Fruit fly (Drosophila melanogaster) whole organism, embryonic: ENCODE results near the gene VhaAC45RP.

Experiments
- BEAF-32 ChIP-seq: fragments of 200-800 bp; sonication (Bioruptor generic); optimal IDR thresholded peaks from 3 replicates; lab custom pipeline; 2017; ENCODE audit warnings: missing biosample characterization, missing genetic modification characterization, mild to moderate bottlenecking, moderate library complexity, missing genetic modification reagents
- Bgb ChIP-seq: fragments of 200-800 bp; sonication (Bioruptor generic); IDR thresholded peaks from 2 replicates; pipeline ENCODE4 v1.3.6; 2022; ENCODE audit warnings: missing biosample characterization, missing genetic modification characterization; ENCODE audit not compliant: partially characterized antibody
- CG12071 ChIP-seq: fragments of 200-800 bp; sonication (Bioruptor generic); optimal IDR thresholded peaks from 3 replicates; lab custom pipeline; 2018; ENCODE audit warnings: missing biosample characterization, mild to moderate bottlenecking, missing genetic modification characterization
- CG12769 ChIP-seq: fragments of 200-800 bp; sonication (Bioruptor generic); optimal IDR thresholded peaks from 2 replicates; lab custom pipeline; 2019; ENCODE audit warnings: missing biosample characterization, mild to moderate bottlenecking, missing genetic modification characterization, moderate library complexity
- CG15514 ChIP-seq: fragments of 200-800 bp; sonication (Bioruptor generic); optimal IDR thresholded peaks from 3 replicates; lab custom pipeline; 2017; ENCODE audit warnings: missing biosample characterization, missing genetic modification characterization, mild to moderate bottlenecking, moderate library complexity, missing genetic modification reagents
- CG15601 ChIP-seq: fragments of 200-800 bp; sonication (Bioruptor generic); optimal IDR thresholded peaks from 3 replicates; lab custom pipeline; 2019; ENCODE audit warnings: missing biosample characterization, mild to moderate bottlenecking, missing genetic modification characterization, moderate library complexity
- CG16815 ChIP-seq: fragments of 200-800 bp; sonication (Bioruptor generic); optimal IDR thresholded peaks from 3 replicates; lab custom pipeline; 2017; ENCODE audit warnings: missing biosample characterization, mild to moderate bottlenecking, missing genetic modification characterization
- CG17912 ChIP-seq: fragments of 200-800 bp; sonication (Bioruptor generic); optimal IDR thresholded peaks from 2 replicates; lab custom pipeline; 2018; ENCODE audit warnings: missing biosample characterization, mild to moderate bottlenecking, missing genetic modification characterization
- CG2202 ChIP-seq: fragments of 200-800 bp; sonication (Bioruptor generic); optimal IDR thresholded peaks from 2 replicates; lab custom pipeline; 2018; ENCODE audit warnings: missing biosample characterization, mild to moderate bottlenecking, missing genetic modification characterization
- CG30431 ChIP-seq: fragments of 200-800 bp; sonication (Bioruptor generic); optimal IDR thresholded peaks from 2 replicates; lab custom pipeline; 2017; ENCODE audit warnings: missing biosample characterization, missing genetic modification characterization
- CG34224 ChIP-seq: fragments of 200-800 bp; sonication (Bioruptor generic); IDR thresholded peaks from 3 replicates; pipeline ENCODE4 v1.3.6; 2022; ENCODE audit warnings: missing biosample characterization, missing genetic modification characterization; ENCODE audit not compliant: partially characterized antibody
- CG3847 ChIP-seq: fragments of 200-800 bp; sonication (Bioruptor generic); IDR thresholded peaks from 2 replicates; pipeline ENCODE4 v1.3.6; 2022; ENCODE audit warnings: missing biosample characterization, missing genetic modification characterization
- CG4282 ChIP-seq: fragments of 200-800 bp; sonication (Bioruptor generic); optimal IDR thresholded peaks from 2 replicates; lab custom pipeline; 2016; ENCODE audit warnings: missing biosample characterization, missing genetic modification characterization
- CG5953 ChIP-seq: fragments of 200-800 bp; sonication (Bioruptor generic); IDR thresholded peaks from 2 replicates; pipeline ENCODE4 v1.3.6; 2022; ENCODE audit warnings: missing biosample characterization, missing genetic modification characterization
- CG8388 ChIP-seq: fragments of 200-800 bp; sonication (Bioruptor generic); optimal IDR thresholded peaks from 2 replicates; lab custom pipeline; 2019; ENCODE audit warnings: missing biosample characterization, mild to moderate bottlenecking, missing genetic modification characterization, moderate library complexity
- Dll ChIP-seq: fragments of 200-800 bp; sonication (Bioruptor generic); IDR thresholded peaks from 4 replicates; pipeline ENCODE4 v1.3.6; 2022; ENCODE audit warnings: missing biosample characterization, missing genetic modification characterization; ENCODE audit not compliant: partially characterized antibody
- Drgx ChIP-seq: fragments of 200-800 bp; sonication (Bioruptor generic); IDR thresholded peaks from 2 replicates; pipeline ENCODE4 v1.3.6; 2022; ENCODE audit warnings: missing biosample characterization, missing genetic modification characterization
- E2f2 ChIP-seq: fragments of 200-800 bp; sonication (Bioruptor generic); IDR thresholded peaks from 2 replicates; pipeline ENCODE4 v1.3.6; 2022; ENCODE audit warnings: missing biosample characterization, missing genetic modification characterization
- Eip74EF ChIP-seq, 2 experiments: fragments of 200-800 bp in 1 of 2; fragments of >200 bp in 1 of 2; sonication (Bioruptor generic) in 1 of 2; optimal IDR thresholded peaks; 2 replicates each; lab custom pipeline; 2017 to 2019; ENCODE audit warnings: missing biosample characterization in 2 of 2, missing genetic modification characterization in 2 of 2, mild to moderate bottlenecking in 1 of 2, moderate library complexity in 1 of 2
- Gug ChIP-seq: fragments of 200-800 bp; sonication (Bioruptor generic); IDR thresholded peaks from 4 replicates; pipeline ENCODE4 v1.3.6; 2022; ENCODE audit warnings: missing biosample characterization, missing genetic modification characterization
- HHEX ChIP-seq: fragments of 200-800 bp; sonication (Bioruptor generic); optimal IDR thresholded peaks from 3 replicates; lab custom pipeline; 2017; ENCODE audit warnings: missing biosample characterization, mild to moderate bottlenecking, missing genetic modification characterization, missing genetic modification reagents
- Jarid2 ChIP-seq: fragments of 200-800 bp; sonication (Bioruptor generic); optimal IDR thresholded peaks from 3 replicates; lab custom pipeline; 2017; ENCODE audit warnings: mild to moderate bottlenecking, missing biosample characterization, missing genetic modification reagents, missing genetic modification characterization
- MBD-R2 ChIP-seq: fragments of 200-800 bp; sonication (Bioruptor generic); IDR thresholded peaks from 2 replicates; pipeline ENCODE4 v1.3.6; 2022; ENCODE audit warnings: missing biosample characterization, missing genetic modification characterization
- Mes4 ChIP-seq: fragments of 200-800 bp; sonication (Bioruptor generic); optimal IDR thresholded peaks from 2 replicates; lab custom pipeline; 2016; ENCODE audit warnings: missing biosample characterization, missing genetic modification characterization
- Rx ChIP-seq: fragments of 200-800 bp; sonication (Bioruptor generic); IDR thresholded peaks from 2 replicates; pipeline ENCODE4 v1.3.6; 2022; ENCODE audit warnings: missing biosample characterization, missing genetic modification characterization
- Scr ChIP-seq: fragments of 200-800 bp; sonication (Bioruptor generic); IDR thresholded peaks from 2 replicates; pipeline ENCODE4 v1.3.6; 2022; ENCODE audit warnings: missing biosample characterization, missing genetic modification characterization; ENCODE audit not compliant: partially characterized antibody
- Sox102F ChIP-seq: fragments of 200-800 bp; sonication (Bioruptor generic); optimal IDR thresholded peaks from 2 replicates; lab custom pipeline; 2018; ENCODE audit warnings: missing biosample characterization, mild to moderate bottlenecking, missing genetic modification characterization, moderate library complexity
- Spps ChIP-seq: fragments of 200-800 bp; sonication (Bioruptor generic); optimal IDR thresholded peaks from 2 replicates; lab custom pipeline; 2018; ENCODE audit warnings: missing biosample characterization, mild to moderate bottlenecking, missing genetic modification characterization
- amos ChIP-seq: fragments of 200-800 bp; sonication (Bioruptor generic); IDR thresholded peaks from 2 replicates; pipeline ENCODE4 v1.3.6; 2022; ENCODE audit warnings: missing biosample characterization, missing genetic modification characterization; ENCODE audit not compliant: partially characterized antibody
- ato ChIP-seq: fragments of 200-800 bp; sonication (Bioruptor generic); IDR thresholded peaks from 2 replicates; pipeline ENCODE4 v1.3.6; 2022; ENCODE audit warnings: missing biosample characterization, missing genetic modification characterization; ENCODE audit not compliant: partially characterized antibody
- crol ChIP-seq: fragments of 200-800 bp; sonication (Bioruptor generic); IDR thresholded peaks from 2 replicates; pipeline ENCODE4 v1.3.6; 2022; ENCODE audit warnings: missing biosample characterization, missing genetic modification characterization
- cwo ChIP-seq: fragments of 200-800 bp; sonication (Bioruptor generic); optimal IDR thresholded peaks from 3 replicates; lab custom pipeline; 2017; ENCODE audit warnings: missing biosample characterization, missing genetic modification characterization, mild to moderate bottlenecking, moderate library complexity, missing genetic modification reagents
- dan ChIP-seq: fragments of 200-800 bp; sonication (Bioruptor generic); IDR thresholded peaks from 2 replicates; pipeline ENCODE4 v1.3.6; 2022; ENCODE audit warnings: missing biosample characterization, missing genetic modification characterization
- fd96Cb ChIP-seq: fragments of 200-800 bp; sonication (Bioruptor generic); optimal IDR thresholded peaks from 2 replicates; lab custom pipeline; 2018; ENCODE audit warnings: missing biosample characterization, mild to moderate bottlenecking, missing genetic modification characterization, moderate library complexity
- insv ChIP-seq, 2 experiments: fragments of 200-800 bp; sonication (Bioruptor generic); optimal IDR thresholded peaks; 3 replicates each; lab custom pipeline; 2016 to 2018; ENCODE audit warnings: missing biosample characterization in 2 of 2, missing genetic modification characterization in 2 of 2
- lbe ChIP-seq: fragments of 200-800 bp; sonication (Bioruptor generic); optimal IDR thresholded peaks from 2 replicates; lab custom pipeline; 2016; ENCODE audit warnings: missing biosample characterization, mild to moderate bottlenecking, missing genetic modification characterization
- pan ChIP-seq, 4 experiments: fragments of >200 bp in 3 of 4; fragments of 200-800 bp in 1 of 4; sonication (Bioruptor generic) in 1 of 4; optimal IDR thresholded peaks in 3 of 4; IDR thresholded peaks in 1 of 4; 2 replicates each; pipeline versions ENCODE4 v1.3.6 to Lab custom; 2017 to 2022; ENCODE audit warnings: missing biosample characterization in 2 of 4, missing genetic modification characterization in 2 of 4, mixed read lengths in 1 of 4
- peb ChIP-seq: fragments of 200-800 bp; sonication (Bioruptor generic); IDR thresholded peaks from 2 replicates; pipeline ENCODE4 v1.3.6; 2022; ENCODE audit warnings: missing biosample characterization, missing genetic modification characterization
- ranshi ChIP-seq: fragments of 200-800 bp; sonication (Bioruptor generic); IDR thresholded peaks from 2 replicates; pipeline ENCODE4 v1.3.6; 2022; ENCODE audit warnings: missing biosample characterization, missing genetic modification characterization
- ro ChIP-seq: fragments of 200-800 bp; sonication (Bioruptor generic); IDR thresholded peaks from 2 replicates; pipeline ENCODE4 v1.3.6; 2022; ENCODE audit warnings: missing biosample characterization, missing genetic modification characterization
- row ChIP-seq: fragments of 200-800 bp; sonication (Bioruptor generic); IDR thresholded peaks from 3 replicates; pipeline ENCODE4 v1.3.6; 2022; ENCODE audit warnings: missing biosample characterization, missing genetic modification characterization
- seq ChIP-seq: fragments of 200-800 bp; sonication (Bioruptor generic); IDR thresholded peaks from 2 replicates; pipeline ENCODE4 v1.3.6; 2022; ENCODE audit warnings: missing biosample characterization, missing genetic modification characterization
- stwl ChIP-seq: fragments of 200-800 bp; sonication (Bioruptor generic); optimal IDR thresholded peaks from 3 replicates; lab custom pipeline; 2018; ENCODE audit warnings: missing biosample characterization, mild to moderate bottlenecking, missing genetic modification characterization, moderate library complexity
- twi ChIP-seq: fragments of 200-800 bp; optimal IDR thresholded peaks from 2 replicates; lab custom pipeline; 2019; ENCODE audit warnings: missing biosample characterization, mild to moderate bottlenecking, missing genetic modification characterization, moderate library complexity
- vnd ChIP-seq: fragments of 200-800 bp; sonication (Bioruptor generic); IDR thresholded peaks from 3 replicates; pipeline ENCODE4 v1.3.6; 2022; ENCODE audit warnings: missing biosample characterization, missing genetic modification characterization; ENCODE audit not compliant: partially characterized antibody
- wdn ChIP-seq: fragments of 200-800 bp; sonication (Bioruptor generic); IDR thresholded peaks from 2 replicates; pipeline ENCODE4 v1.3.6; 2022; ENCODE audit warnings: missing biosample characterization, missing genetic modification characterization
- wor ChIP-seq: fragments of 200-800 bp; sonication (Bioruptor generic); IDR thresholded peaks from 2 replicates; pipeline ENCODE4 v1.3.6; 2022; ENCODE audit warnings: missing biosample characterization, missing genetic modification characterization

VhaAC45RP gene

DNA sequence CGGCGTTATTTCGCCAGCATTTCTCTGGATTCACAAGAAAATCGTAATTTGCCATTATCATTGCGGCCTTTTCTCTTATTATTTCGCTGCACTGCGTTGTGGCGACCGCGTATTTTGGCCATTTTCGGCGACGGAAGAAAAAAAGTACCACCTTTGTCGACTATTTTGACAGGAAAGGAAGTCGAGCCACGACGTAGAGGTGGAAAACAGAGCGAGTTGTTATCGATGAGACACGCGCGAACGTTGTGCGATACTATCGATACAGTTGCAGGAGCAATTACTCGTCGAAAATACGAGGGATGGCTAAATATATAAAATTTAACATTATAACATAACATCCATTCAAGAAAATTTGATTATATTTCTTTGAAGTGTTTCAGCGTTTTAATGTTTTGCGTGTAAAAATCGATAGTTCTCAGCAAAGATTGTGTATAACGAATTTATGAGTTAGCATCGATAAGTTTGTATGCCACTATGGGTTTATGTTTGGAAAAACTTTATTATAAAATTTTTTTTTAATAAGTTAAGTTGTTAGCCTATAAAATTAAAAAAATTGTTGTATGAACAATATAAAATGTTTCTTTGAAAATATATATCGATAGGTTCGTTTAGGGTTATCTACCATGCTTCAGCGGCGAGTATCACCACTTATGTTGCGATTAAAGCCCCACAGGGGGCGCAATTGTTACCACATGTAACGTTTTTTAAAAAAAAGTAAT, 42.7 kb upstream of the VhaAC45RP start, which contains the start of gene RpS7 (continued):
- no peak for TF ChIP-seq CG16815
- peak; percentile 62; the same call in 1 of the 2 replicates for TF ChIP-seq peb
- no peak for TF ChIP-seq pan (optimal IDR thresholded peaks at IDR 0.05; lab: Kevin White, UChicago)
- TF ChIP-seq pan (GFP tag; optimal IDR thresholded peaks at IDR 0.05 in 1 of 2, IDR thresholded peaks at IDR 0.05 in 1 of 2) = peak in 1 of 2 experiments; percentile 80
- peak; percentile 77 for TF ChIP-seq Rx
- peak; percentile 44 for TF ChIP-seq Jarid2 (GFP tag; lab: Kevin White, UChicago)
- TF ChIP-seq Mes4 (GFP tag; lab: Kevin White, UChicago) = peak; percentile 82
- peak; percentile 73 for TF ChIP-seq CG15514
- TF ChIP-seq CG5953 = peak; percentile 75
- TF ChIP-seq Dll (GFP tag; lab: Robert Waterston, UW) = peak; percentile 99
- peak; percentile 80 for TF ChIP-seq ranshi
- peak; percentile 8 for TF ChIP-seq fd96Cb (tag; lab: Kevin White, UChicago)
- TF ChIP-seq CG12071 (GFP tag; lab: Kevin White, UChicago) = peak; percentile 85
- peak; percentile 96 for TF ChIP-seq amos (GFP tag; lab: Robert Waterston, UW)
- TF ChIP-seq vnd (GFP tag; lab: Robert Waterston, UW) = peak; percentile 99
- TF ChIP-seq ro (GFP tag; lab: Robert Waterston, UW) = no peak
- TF ChIP-seq dan (GFP tag; lab: Robert Waterston, UW) = no peak
- peak in 1 of 2 experiments; percentile 75 for TF ChIP-seq Eip74EF (GFP tag; optimal IDR thresholded peaks at IDR 0.05; lab: Kevin White, UChicago)
- TF ChIP-seq CG15601 (tag; lab: Kevin White, UChicago) = peak; percentile 62
- TF ChIP-seq ato (GFP tag; lab: Robert Waterston, UW) = peak; percentile 92
- TF ChIP-seq seq = peak; percentile 50
- peak; percentile 97 for TF ChIP-seq CG34224 (GFP tag; lab: Robert Waterston, UW)
- TF ChIP-seq Sox102F (GFP tag; lab: Kevin White, UChicago) = peak; percentile 20
- TF ChIP-seq Bgb = peak; percentile 96
- TF ChIP-seq MBD-R2 = peak; percentile 25; the same call in 1 of the 2 replicates
- no peak for TF ChIP-seq CG4282 (GFP tag; lab: Kevin White, UChicago)
- peak; percentile 76 for TF ChIP-seq CG2202 (tag; lab: Kevin White, UChicago)
- peak; percentile 86 for TF ChIP-seq CG8388 (GFP tag; lab: Kevin White, UChicago)
- peak; percentile 29; the same call in 1 of the 2 replicates for TF ChIP-seq wor (GFP tag; lab: Robert Waterston, UW)
- TF ChIP-seq Gug (GFP tag; lab: Robert Waterston, UW) = peak; percentile 72; the same call in 3 of the 4 replicates
- TF ChIP-seq crol (GFP tag; lab: Robert Waterston, UW) = 0 out of 2 replicates have a peak, but pooled peaks have one; percentile 24
- TF ChIP-seq cwo = peak; percentile 32
- peak; percentile 61 for TF ChIP-seq row (GFP tag; lab: Robert Waterston, UW)
- TF ChIP-seq CG30431 (GFP tag; lab: Kevin White, UChicago) = peak; percentile 30
- TF ChIP-seq Scr (GFP tag; lab: Robert Waterston, UW) = peak; percentile 99
- TF ChIP-seq wdn = peak; percentile 47; the same call in 1 of the 2 replicates
- TF ChIP-seq Drgx (GFP tag; lab: Robert Waterston, UW) = peak; percentile 53
- TF ChIP-seq lbe (GFP tag; lab: Kevin White, UChicago) = peak; percentile 75
- TF ChIP-seq CG17912 (GFP tag; lab: Kevin White, UChicago) = peak; percentile 84
- peak; percentile 0 for TF ChIP-seq twi
- TF ChIP-seq insv (GFP tag; optimal IDR thresholded peaks at IDR 0.05; lab: Kevin White, UChicago) = peak in 1 of 2 experiments; percentile 50
- TF ChIP-seq E2f2 (GFP tag; lab: Robert Waterston, UW) = peak; percentile 44; the same call in 1 of the 2 replicates
- TF ChIP-seq BEAF-32 (GFP tag; lab: Kevin White, UChicago) = peak; percentile 96
- TF ChIP-seq CG3847 = peak; percentile 85
- TF ChIP-seq HHEX (GFP tag; lab: Kevin White, UChicago) = peak; percentile 87
- TF ChIP-seq stwl (tag; lab: Kevin White, UChicago) = peak; percentile 55
- peak; percentile 38 for TF ChIP-seq CG12769
- peak; percentile 52 for TF ChIP-seq Spps (tag; lab: Kevin White, UChicago)
